Worm (Caenorhabditis elegans) whole organism, midembryonic: ENCODE results near the gene inpp-1.

Experiments
- cog-1 ChIP-seq: sonication (generic microtip); optimal IDR thresholded peaks from 2 replicates; lab custom pipeline; 2016; ENCODE audit warnings: missing genetic modification characterization, missing compliant biosample characterization
- ref-1 ChIP-seq: fragments of 200-800 bp; sonication (Bioruptor generic); conservative IDR thresholded peaks from 2 replicates; pipeline ENCODE4 v1.3.6; 2022; ENCODE audit warnings: missing genetic modification reagents, missing genetic modification characterization, missing compliant biosample characterization
- tab-1 ChIP-seq: fragments of 200-800 bp; sonication (Bioruptor generic); IDR thresholded peaks from 2 replicates; pipeline ENCODE4 v1.3.6; 2022; ENCODE audit warnings: missing genetic modification characterization, missing compliant biosample characterization

ce11 chrIV:10777600-10777999 is 3.9 kb upstream of the inpp-1 start:
- TF ChIP-seq cog-1 (tag; lab: Kevin White, UChicago) (no peak), ref-1 (GFP tag; lab: Robert Waterston, UW) (no peak), tab-1 (GFP tag; lab: Robert Waterston, UW) (no peak)
